Fruit fly (Drosophila melanogaster): ENCODE data around the gene Gr93b.

Gene Gr93b

DNA sequence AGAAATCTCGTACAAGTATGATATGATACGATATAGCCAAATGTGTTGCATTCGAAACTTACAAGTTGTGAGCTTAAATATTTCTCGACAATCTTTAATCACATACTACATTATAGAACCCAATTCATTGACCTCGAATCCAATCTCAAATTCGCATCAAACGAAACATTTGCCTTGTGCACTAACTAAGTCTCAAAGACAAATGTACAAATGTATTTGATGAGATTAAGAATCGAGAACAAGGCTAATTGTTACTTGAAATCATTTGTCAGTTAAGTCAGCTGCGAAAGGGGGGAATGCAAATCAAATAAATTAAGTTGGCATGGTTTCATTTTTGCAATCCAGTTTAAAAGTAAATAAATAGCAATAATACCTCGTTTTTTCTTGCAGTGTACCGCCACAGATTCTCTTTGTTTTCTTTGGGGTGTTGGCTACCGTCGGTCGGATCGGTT lies 5.0 kb downstream of the Gr93b start (continued):
- no peak for TF ChIP-seq disco-r (GFP tag; optimal IDR thresholded peaks at IDR 0.05)
- TF ChIP-seq Hmr (GFP tag; optimal IDR thresholded peaks at IDR 0.05): peak; percentile 4
- no peak for TF ChIP-seq CG2889 (GFP tag; IDR thresholded peaks at IDR 0.05)
- TF ChIP-seq CG17361 (GFP tag; IDR thresholded peaks at IDR 0.05): peak; percentile 73
- TF ChIP-seq CG12659 (GFP tag; optimal IDR thresholded peaks at IDR 0.05): peak; percentile 17
- no peak for TF ChIP-seq MBD-R2 (GFP tag; IDR thresholded peaks at IDR 0.05)
- TF ChIP-seq Side (GFP tag; optimal IDR thresholded peaks at IDR 0.05): no peak
- TF ChIP-seq Sox102F (GFP tag; optimal IDR thresholded peaks at IDR 0.05): peak; percentile 60
- TF ChIP-seq CG4730 (GFP tag; IDR thresholded peaks at IDR 0.05): no peak
- no peak; the same call in 1 of the 2 replicates for TF ChIP-seq Ada2b (GFP tag; IDR thresholded peaks at IDR 0.05)
- TF ChIP-seq gsb (GFP tag; IDR thresholded peaks at IDR 0.05): no peak
- no peak for TF ChIP-seq ken (GFP tag; IDR thresholded peaks at IDR 0.05)
- TF ChIP-seq CG3065 (GFP tag; optimal IDR thresholded peaks at IDR 0.05): no peak
- TF ChIP-seq salm (tag; optimal IDR thresholded peaks at IDR 0.05): no peak
- no peak for TF ChIP-seq NC2β (GFP tag; optimal IDR thresholded peaks at IDR 0.05)
- TF ChIP-seq CG7987 (GFP tag; optimal IDR thresholded peaks at IDR 0.05): no peak
- no peak for TF ChIP-seq CG18011 (GFP tag; optimal IDR thresholded peaks at IDR 0.05)
- TF ChIP-seq pros (GFP tag; optimal IDR thresholded peaks at IDR 0.05): no peak
- TF ChIP-seq CG3995 (GFP tag; optimal IDR thresholded peaks at IDR 0.05): no peak
- peak; percentile 13 for TF ChIP-seq CG10979 (tag; optimal IDR thresholded peaks at IDR 0.05)
- TF ChIP-seq pnt (GFP tag; optimal IDR thresholded peaks at IDR 0.05): no peak
- no peak for TF ChIP-seq CG15011 (GFP tag; optimal IDR thresholded peaks at IDR 0.05)
- no peak for TF ChIP-seq CG13287 (GFP tag; IDR thresholded peaks at IDR 0.05; ENCODE audit: partially characterized antibody)
- peak; percentile 9 for TF ChIP-seq CG4424 (GFP tag; optimal IDR thresholded peaks at IDR 0.05)
- TF ChIP-seq fu2 (GFP tag; optimal IDR thresholded peaks at IDR 0.05): no peak
- TF ChIP-seq CG11247 (GFP tag; IDR thresholded peaks at IDR 0.05): no peak
- peak; percentile 7 for TF ChIP-seq CG1647 (GFP tag; optimal IDR thresholded peaks at IDR 0.05)
- TF ChIP-seq cg (GFP tag; optimal IDR thresholded peaks at IDR 0.05): no peak
- no peak for TF ChIP-seq zen2 (GFP tag; IDR thresholded peaks at IDR 0.05; ENCODE audit: partially characterized antibody)
- TF ChIP-seq Poxn (GFP tag; IDR thresholded peaks at IDR 0.05): no peak
- peak; percentile 13 for TF ChIP-seq ATbp (GFP tag; optimal IDR thresholded peaks at IDR 0.05)
- no peak for TF ChIP-seq CG10366 (GFP tag; IDR thresholded peaks at IDR 0.05)
- TF ChIP-seq CG7556 (GFP tag; optimal IDR thresholded peaks at IDR 0.05): peak; percentile 42
- TF ChIP-seq prd (optimal IDR thresholded peaks at IDR 0.05): no peak
- no peak; the same call in 2 of the 3 replicates for TF ChIP-seq prd (GFP tag; IDR thresholded peaks at IDR 0.05)
- peak; percentile 58 for TF ChIP-seq CoRest (tag; optimal IDR thresholded peaks at IDR 0.05)
- TF ChIP-seq sc (optimal IDR thresholded peaks at IDR 0.05): no peak
- no peak for TF ChIP-seq sc (GFP tag; optimal IDR thresholded peaks at IDR 0.05)
- TF ChIP-seq Stat92E (GFP tag; optimal IDR thresholded peaks at IDR 0.05): no peak
- TF ChIP-seq CG11085 (GFP tag; IDR thresholded peaks at IDR 0.05): no peak
- TF ChIP-seq crol (GFP tag; IDR thresholded peaks at IDR 0.05): no peak
- TF ChIP-seq unc-4 (GFP tag; IDR thresholded peaks at IDR 0.05; ENCODE audit: partially characterized antibody): no peak
- no peak for TF ChIP-seq ac (GFP tag; optimal IDR thresholded peaks at IDR 0.05)
- TF ChIP-seq CG31441 (GFP tag; IDR thresholded peaks at IDR 0.05): peak; percentile 56; the same call in 1 of the 2 replicates
- TF ChIP-seq D19B (GFP tag; optimal IDR thresholded peaks at IDR 0.05): no peak
- peak in 1 of 3 experiments; percentile 28 for TF ChIP-seq lola (GFP tag; optimal IDR thresholded peaks at IDR 0.05)
- TF ChIP-seq Six4 (GFP tag; optimal IDR thresholded peaks at IDR 0.05): no peak
- TF ChIP-seq CG42726 (GFP tag; IDR thresholded peaks at IDR 0.05; ENCODE audit: partially characterized antibody): no peak
- TF ChIP-seq CG11504 (tag; optimal IDR thresholded peaks at IDR 0.05): peak; percentile 59
- no peak for TF ChIP-seq maf-S (GFP tag; optimal IDR thresholded peaks at IDR 0.05)
- no peak for TF ChIP-seq fd64A (GFP tag; optimal IDR thresholded peaks at IDR 0.05)
